Worm (Caenorhabditis elegans) whole organism, L2 larva: ENCODE measurements around the gene F35E8.9.

ENCODE experiments used
- C34F6.9 ChIP-seq: fragments of 150-350 bp; optimal IDR thresholded peaks from 2 replicates; lab custom pipeline; 2014; ENCODE audit warnings: missing biosample characterization, missing genetic modification characterization
- Y55F3AM.14 ChIP-seq: fragments of 200-800 bp; sonication (Bioruptor generic); optimal IDR thresholded peaks from 2 replicates; lab custom pipeline; 2018; ENCODE audit warnings: mild to moderate bottlenecking, missing genetic modification characterization, missing compliant biosample characterization
- ZK546.5 ChIP-seq: sonication (generic microtip); optimal IDR thresholded peaks from 2 replicates; lab custom pipeline; 2017; ENCODE audit warnings: missing biosample characterization, missing genetic modification characterization
- ama-1 ChIP-seq: fragments of 150-350 bp; optimal IDR thresholded peaks from 2 replicates; lab custom pipeline; 2018; ENCODE audit warnings: inconsistent platforms
- elt-1 ChIP-seq: fragments of 150-350 bp; optimal IDR thresholded peaks from 2 replicates; lab custom pipeline; 2014; ENCODE audit warnings: missing biosample characterization, missing genetic modification characterization
- lin-11 ChIP-seq: fragments of 150-350 bp; sonication (generic microtip); optimal IDR thresholded peaks from 2 replicates; lab custom pipeline; 2014; ENCODE audit warnings: missing biosample characterization, missing genetic modification characterization, inconsistent platforms, mixed read lengths
- mab-5 ChIP-seq: fragments of 150-350 bp; optimal IDR thresholded peaks from 2 replicates; lab custom pipeline; 2014; ENCODE audit warnings: missing biosample characterization, missing genetic modification characterization
- nhr-237 ChIP-seq: fragments of 150-350 bp; optimal IDR thresholded peaks from 2 replicates; lab custom pipeline; 2014; ENCODE audit warnings: missing biosample characterization, missing genetic modification characterization
- zag-1 ChIP-seq: fragments of 150-350 bp; optimal IDR thresholded peaks from 2 replicates; lab custom pipeline; 2014; ENCODE audit warnings: missing biosample characterization, missing genetic modification characterization

- TF ChIP-seq ZK546.5 (tag; lab: Kevin White, UChicago) = no peak
- TF ChIP-seq lin-11 (tag; lab: Kevin White, UChicago) = no peak
- no peak for TF ChIP-seq elt-1
- no peak for TF ChIP-seq zag-1
- no peak for TF ChIP-seq C34F6.9 (tag; lab: Kevin White, UChicago)
- TF ChIP-seq mab-5 (tag; lab: Kevin White, UChicago) = no peak
- TF ChIP-seq nhr-237 (tag; lab: Kevin White, UChicago) = no peak
- no peak for TF ChIP-seq Y55F3AM.14 (GFP tag; lab: Kevin White, UChicago)
- no peak for TF ChIP-seq ama-1 (lab: Kevin White, UChicago)
These were observed 29.6 kb downstream of the F35E8.9 start for ce11 chrV:15887708-15888295.
